Worm (Caenorhabditis elegans) whole organism, midembryonic: ENCODE data around the gene Y25C1A.8.
A peak's percentile ranks its signal among the peaks of the same experiment; 100 is the strongest.

ENCODE experiments used
- T22C8.4 ChIP-seq: fragments of 200-800 bp; sonication (Bioruptor generic); IDR thresholded peaks from 2 replicates; pipeline ENCODE4 v1.3.6; 2022; ENCODE audit warnings: missing genetic modification characterization, missing compliant biosample characterization
- cog-1 ChIP-seq: sonication (generic microtip); optimal IDR thresholded peaks from 2 replicates; lab custom pipeline; 2016; ENCODE audit warnings: missing genetic modification characterization, missing compliant biosample characterization
- flt-1 ChIP-seq: fragments of 200-800 bp; sonication (Bioruptor generic); IDR thresholded peaks from 2 replicates; pipeline ENCODE4 v1.3.6; 2022; ENCODE audit warnings: missing genetic modification characterization, missing compliant biosample characterization
- klf-2 ChIP-seq: fragments of 200-800 bp; sonication (Bioruptor generic); conservative IDR thresholded peaks from 2 replicates; pipeline ENCODE4 v1.3.6; 2022; ENCODE audit warnings: missing genetic modification reagents, missing genetic modification characterization, missing compliant biosample characterization
- med-1 ChIP-seq: sonication (generic microtip); optimal IDR thresholded peaks from 2 replicates; lab custom pipeline; 2017; ENCODE audit warnings: missing genetic modification characterization, mild to moderate bottlenecking, missing compliant biosample characterization, antibody characterized with exemption, missing genetic modification reagents; ENCODE audit not compliant: insufficient read depth
- ref-1 ChIP-seq: fragments of 200-800 bp; sonication (Bioruptor generic); conservative IDR thresholded peaks from 2 replicates; pipeline ENCODE4 v1.3.6; 2022; ENCODE audit warnings: missing genetic modification reagents, missing genetic modification characterization, missing compliant biosample characterization
- tab-1 ChIP-seq: fragments of 200-800 bp; sonication (Bioruptor generic); IDR thresholded peaks from 2 replicates; pipeline ENCODE4 v1.3.6; 2022; ENCODE audit warnings: missing genetic modification characterization, missing compliant biosample characterization
- ztf-23 ChIP-seq: fragments of 200-800 bp; sonication (Bioruptor generic); IDR thresholded peaks from 2 replicates; pipeline ENCODE4 v1.3.6; 2022; ENCODE audit warnings: missing genetic modification reagents, missing genetic modification characterization, missing compliant biosample characterization
- ztf-29 ChIP-seq: fragments of 200-800 bp; sonication (Bioruptor generic); IDR thresholded peaks from 2 replicates; pipeline ENCODE4 v1.3.6; 2022; ENCODE audit warnings: missing genetic modification reagents, missing genetic modification characterization, missing compliant biosample characterization

The Y25C1A.8 gene

ce11 chrII:3076915-3077314 is at the start of gene Y25C1A.8:
Gene Y25C1A.8 (minus strand): TSS chrII:3076959.
- TF ChIP-seq tab-1, result no peak
- TF ChIP-seq ztf-23 (GFP tag; lab: Robert Waterston, UW), result peak; percentile 63
- peak; percentile 64; the same call in 1 of the 2 replicates for TF ChIP-seq flt-1 (GFP tag; lab: Robert Waterston, UW)
- TF ChIP-seq cog-1, result peak; percentile 57
- no peak for TF ChIP-seq med-1 (GFP tag; lab: Kevin White, UChicago)
- TF ChIP-seq ref-1, result no peak
- no peak for TF ChIP-seq T22C8.4

- TF ChIP-seq tab-1, result no peak
- TF ChIP-seq T22C8.4, result no peak
- no peak for TF ChIP-seq ztf-23 (GFP tag; lab: Robert Waterston, UW)
- no peak for TF ChIP-seq ztf-29
Observed at ce11 chrII:3126341-3126740, 49.6 kb upstream of the Y25C1A.8 start, which contains the start of gene ins-19. Gene ins-19 (minus strand): TSS chrII:3126441.

ce11 chrII:3123206-3123605 is 46.4 kb upstream of the Y25C1A.8 start, which contains the start of gene srh-71:
Gene srh-71 (plus strand): TSS chrII:3123506.
- TF ChIP-seq ztf-23 (GFP tag; lab: Robert Waterston, UW), result no peak
- TF ChIP-seq klf-2 (GFP tag; lab: Robert Waterston, UW), result no peak
- TF ChIP-seq ztf-29, result no peak
- TF ChIP-seq T22C8.4, result no peak
- TF ChIP-seq tab-1, result no peak
- TF ChIP-seq flt-1 (GFP tag; lab: Robert Waterston, UW), result no peak
- no peak for TF ChIP-seq cog-1
- no peak for TF ChIP-seq ref-1
- TF ChIP-seq med-1 (GFP tag; lab: Kevin White, UChicago), result no peak

- peak; percentile 53 for TF ChIP-seq T22C8.4
- no peak for TF ChIP-seq tab-1
- TF ChIP-seq cog-1, result peak; percentile 15
Observed at ce11 chrII:3118907-3119382, 42.2 kb upstream of the Y25C1A.8 start, which contains the start of gene T10D4.6. Gene T10D4.6 (plus strand): TSS chrII:3119332.

ce11 chrII:3117471-3117870 is 40.7 kb upstream of the Y25C1A.8 start, which contains the start of gene T10D4.7:
Gene T10D4.7 (plus strand): TSS chrII:3117771.
- no peak for TF ChIP-seq tab-1
- TF ChIP-seq klf-2 (GFP tag; lab: Robert Waterston, UW), result no peak
- no peak for TF ChIP-seq T22C8.4
- no peak for TF ChIP-seq ref-1
- no peak for TF ChIP-seq ztf-29
- no peak for TF ChIP-seq flt-1 (GFP tag; lab: Robert Waterston, UW)
- TF ChIP-seq ztf-23 (GFP tag; lab: Robert Waterston, UW), result no peak
- no peak for TF ChIP-seq med-1 (GFP tag; lab: Kevin White, UChicago)
- no peak for TF ChIP-seq cog-1

- no peak for TF ChIP-seq tab-1
- TF ChIP-seq T22C8.4, result no peak
- TF ChIP-seq med-1 (GFP tag; lab: Kevin White, UChicago), result no peak
- TF ChIP-seq cog-1, result no peak
- TF ChIP-seq ztf-29, result no peak
- TF ChIP-seq klf-2 (GFP tag; lab: Robert Waterston, UW), result no peak
- TF ChIP-seq ztf-23 (GFP tag; lab: Robert Waterston, UW), result no peak
- TF ChIP-seq flt-1 (GFP tag; lab: Robert Waterston, UW), result no peak
Observed at ce11 chrII:3113934-3114333, 37.2 kb upstream of the Y25C1A.8 start, which contains the start of gene clec-123. Gene clec-123 (plus strand): TSS chrII:3114234.

- 0 out of 2 replicates have a peak, but pooled peaks have one; percentile 14 for TF ChIP-seq tab-1
- no peak for TF ChIP-seq flt-1 (GFP tag; lab: Robert Waterston, UW)
Observed at ce11 chrII:3113289-3113688, 36.5 kb upstream of the Y25C1A.8 start.

ce11 chrII:3112313-3112712 is 35.6 kb upstream of the Y25C1A.8 start, which contains the start of gene Y25C1A.2:
Gene Y25C1A.2 (plus strand): TSS chrII:3112613.
- TF ChIP-seq med-1 (GFP tag; lab: Kevin White, UChicago), result no peak
- no peak for TF ChIP-seq T22C8.4
- TF ChIP-seq flt-1 (GFP tag; lab: Robert Waterston, UW), result no peak
- no peak for TF ChIP-seq tab-1
- TF ChIP-seq ztf-23 (GFP tag; lab: Robert Waterston, UW), result no peak
- no peak for TF ChIP-seq klf-2 (GFP tag; lab: Robert Waterston, UW)

- TF ChIP-seq ztf-29, result no peak
- TF ChIP-seq tab-1, result no peak
- TF ChIP-seq T22C8.4, result no peak
- no peak for TF ChIP-seq cog-1
- no peak for TF ChIP-seq med-1 (GFP tag; lab: Kevin White, UChicago)
- TF ChIP-seq ztf-23 (GFP tag; lab: Robert Waterston, UW), result no peak
- no peak for TF ChIP-seq ref-1
- no peak for TF ChIP-seq flt-1 (GFP tag; lab: Robert Waterston, UW)
Observed at ce11 chrII:3111147-3111546, 34.4 kb upstream of the Y25C1A.8 start, which contains the start of gene Y25C1A.13. Gene Y25C1A.13 (minus strand): TSS chrII:3111247.

ce11 chrII:3110099-3110498 is 33.3 kb upstream of the Y25C1A.8 start:
- TF ChIP-seq klf-2 (GFP tag; lab: Robert Waterston, UW) (no peak), ztf-29 (no peak), flt-1 (GFP tag; lab: Robert Waterston, UW) (no peak), med-1 (GFP tag; lab: Kevin White, UChicago) (no peak), T22C8.4 (no peak), ref-1 (no peak), ztf-23 (GFP tag; lab: Robert Waterston, UW) (no peak), tab-1 (no peak), cog-1 (no peak)

ce11 chrII:3109533-3109932 is 32.8 kb upstream of the Y25C1A.8 start:
- TF ChIP-seq flt-1 (GFP tag; lab: Robert Waterston, UW) (no peak), tab-1 (no peak), med-1 (GFP tag; lab: Kevin White, UChicago) (no peak), ztf-29 (no peak), ref-1 (no peak), cog-1 (no peak), T22C8.4 (no peak), klf-2 (GFP tag; lab: Robert Waterston, UW) (no peak), ztf-23 (GFP tag; lab: Robert Waterston, UW) (no peak)
